Fruit fly (Drosophila melanogaster) whole organism, prepupa: ENCODE measurements around the gene CG9743.

ENCODE experiments used
- Blimp-1 ChIP-seq: fragments of 200-800 bp; sonication (Bioruptor generic); optimal IDR thresholded peaks from 3 replicates; lab custom pipeline; 2017; ENCODE audit warnings: missing biosample characterization, missing genetic modification characterization, mild to moderate bottlenecking, moderate library complexity, missing genetic modification reagents
- CG10631 ChIP-seq: fragments of 200-800 bp; sonication (Bioruptor generic); optimal IDR thresholded peaks from 2 replicates; lab custom pipeline; 2016; ENCODE audit warnings: missing biosample characterization, missing genetic modification characterization
- CG10669 ChIP-seq: fragments of 200-800 bp; sonication (Bioruptor generic); optimal IDR thresholded peaks from 3 replicates; lab custom pipeline; 2018; ENCODE audit warnings: missing biosample characterization, mild to moderate bottlenecking, missing genetic modification characterization, moderate library complexity
- CG11294 ChIP-seq: fragments of 200-800 bp; sonication (Bioruptor generic); IDR thresholded peaks from 2 replicates; pipeline ENCODE4 v1.3.6; 2022; ENCODE audit warnings: missing biosample characterization, missing genetic modification characterization
- CG11762 ChIP-seq: fragments of 200-800 bp; sonication (Bioruptor generic); optimal IDR thresholded peaks from 3 replicates; lab custom pipeline; 2016; ENCODE audit warnings: missing biosample characterization, missing genetic modification characterization; ENCODE audit not compliant: insufficient read depth
- CG15336 ChIP-seq: fragments of 200-800 bp; sonication (Bioruptor generic); IDR thresholded peaks from 2 replicates; pipeline ENCODE4 v1.3.6; 2022; ENCODE audit warnings: missing biosample characterization, missing genetic modification characterization
- CG1621 ChIP-seq: fragments of 200-800 bp; sonication (Bioruptor generic); optimal IDR thresholded peaks from 3 replicates; lab custom pipeline; 2018; ENCODE audit warnings: missing biosample characterization, mild to moderate bottlenecking, missing genetic modification characterization
- CG3032 ChIP-seq: fragments of 200-800 bp; optimal IDR thresholded peaks from 2 replicates; lab custom pipeline; 2019; ENCODE audit warnings: missing biosample characterization, mild to moderate bottlenecking, missing genetic modification characterization, moderate library complexity
- CG31627 ChIP-seq: fragments of 200-800 bp; sonication (Bioruptor generic); optimal IDR thresholded peaks from 3 replicates; lab custom pipeline; 2016; ENCODE audit warnings: missing biosample characterization, missing genetic modification characterization
- CG32006 ChIP-seq: fragments of 200-800 bp; sonication (Bioruptor generic); optimal IDR thresholded peaks from 3 replicates; lab custom pipeline; 2017; ENCODE audit warnings: missing biosample characterization, mild to moderate bottlenecking, missing genetic modification characterization
- CG34406 ChIP-seq: fragments of 200-800 bp; sonication (Bioruptor generic); optimal IDR thresholded peaks from 3 replicates; lab custom pipeline; 2016; ENCODE audit warnings: missing biosample characterization, missing genetic modification characterization
- CG3919 ChIP-seq: fragments of 200-800 bp; sonication (Bioruptor generic); optimal IDR thresholded peaks from 3 replicates; lab custom pipeline; 2016; ENCODE audit warnings: missing biosample characterization, missing genetic modification characterization
- CG4318 ChIP-seq: fragments of 200-800 bp; sonication (Bioruptor generic); optimal IDR thresholded peaks from 3 replicates; lab custom pipeline; 2017; ENCODE audit warnings: missing biosample characterization, mild to moderate bottlenecking, missing genetic modification characterization
- CG6163 ChIP-seq: fragments of 200-800 bp; sonication (Bioruptor generic); IDR thresholded peaks from 3 replicates; pipeline ENCODE4 v1.3.6; 2022; ENCODE audit warnings: missing biosample characterization, missing genetic modification characterization
- CG6276 ChIP-seq: fragments of 200-800 bp; sonication (Bioruptor generic); optimal IDR thresholded peaks from 2 replicates; lab custom pipeline; 2017; ENCODE audit warnings: missing biosample characterization, mild to moderate bottlenecking, missing genetic modification characterization
- CG6792 ChIP-seq: fragments of 200-800 bp; sonication (Bioruptor generic); optimal IDR thresholded peaks from 3 replicates; lab custom pipeline; 2016; ENCODE audit warnings: missing biosample characterization, missing genetic modification characterization
- CG6808 ChIP-seq: fragments of 200-800 bp; sonication (Bioruptor generic); optimal IDR thresholded peaks from 3 replicates; lab custom pipeline; 2017; ENCODE audit warnings: missing biosample characterization, missing genetic modification characterization, mild to moderate bottlenecking, moderate library complexity, missing genetic modification reagents
- CG6854 ChIP-seq: fragments of 200-800 bp; sonication (Bioruptor generic); optimal IDR thresholded peaks from 2 replicates; lab custom pipeline; 2017; ENCODE audit warnings: missing biosample characterization, mild to moderate bottlenecking, missing genetic modification characterization
- CG8119 ChIP-seq: fragments of 200-800 bp; sonication (Bioruptor generic); IDR thresholded peaks from 3 replicates; pipeline ENCODE4 v1.3.6; 2022; ENCODE audit warnings: missing biosample characterization, missing genetic modification characterization
- CG8319 ChIP-seq: fragments of 200-800 bp; sonication (Bioruptor generic); optimal IDR thresholded peaks from 3 replicates; lab custom pipeline; 2016; ENCODE audit warnings: missing biosample characterization, missing genetic modification characterization
- CG8632 ChIP-seq: fragments of 200-800 bp; sonication (Bioruptor generic); optimal IDR thresholded peaks from 3 replicates; lab custom pipeline; 2016; ENCODE audit warnings: missing biosample characterization, missing genetic modification characterization
- CG9139 ChIP-seq: fragments of 200-800 bp; sonication (Bioruptor generic); optimal IDR thresholded peaks from 3 replicates; lab custom pipeline; 2017; ENCODE audit warnings: missing biosample characterization, mild to moderate bottlenecking, missing genetic modification characterization
- Eip75B ChIP-seq: fragments of 200-800 bp; sonication (Bioruptor generic); optimal IDR thresholded peaks from 3 replicates; lab custom pipeline; 2016; ENCODE audit warnings: missing biosample characterization, missing genetic modification characterization
- Eip78C ChIP-seq: fragments of 200-800 bp; sonication (Bioruptor generic); peaks from one replicate; lab custom pipeline; 2016; ENCODE audit warnings: missing biosample characterization, missing genetic modification characterization
- Eip93F ChIP-seq: fragments of 200-800 bp; sonication (Bioruptor generic); optimal IDR thresholded peaks from 2 replicates; lab custom pipeline; 2016; ENCODE audit warnings: missing biosample characterization, mild to moderate bottlenecking, missing genetic modification characterization
- Ets21C ChIP-seq: fragments of 200-800 bp; sonication (Bioruptor generic); optimal IDR thresholded peaks from 3 replicates; lab custom pipeline; 2016; ENCODE audit warnings: missing biosample characterization, missing genetic modification characterization
- Gug ChIP-seq: fragments of 200-800 bp; sonication (Bioruptor generic); IDR thresholded peaks from 2 replicates; pipeline ENCODE4 v1.3.6; 2022; ENCODE audit warnings: missing biosample characterization, missing genetic modification characterization
- Hr39 ChIP-seq: fragments of 200-800 bp; sonication (Bioruptor generic); optimal IDR thresholded peaks from 2 replicates; lab custom pipeline; 2016; ENCODE audit warnings: missing biosample characterization, missing genetic modification characterization
- Hr4 ChIP-seq: fragments of 200-800 bp; sonication (Bioruptor generic); optimal IDR thresholded peaks from 3 replicates; lab custom pipeline; 2016; ENCODE audit warnings: missing biosample characterization, missing genetic modification characterization
- Lpt ChIP-seq: fragments of 200-800 bp; sonication (Bioruptor generic); optimal IDR thresholded peaks from 3 replicates; lab custom pipeline; 2016; ENCODE audit warnings: missing biosample characterization, missing genetic modification characterization
- Met ChIP-seq: fragments of 200-800 bp; sonication (Bioruptor generic); optimal IDR thresholded peaks from 3 replicates; lab custom pipeline; 2016; ENCODE audit warnings: missing biosample characterization, missing genetic modification characterization
- Smox ChIP-seq: fragments of 200-800 bp; sonication (Bioruptor generic); optimal IDR thresholded peaks from 3 replicates; lab custom pipeline; 2016; ENCODE audit warnings: missing biosample characterization, missing genetic modification characterization
- Sox102F ChIP-seq: fragments of 200-800 bp; sonication (Bioruptor generic); optimal IDR thresholded peaks from 2 replicates; lab custom pipeline; 2016; ENCODE audit warnings: missing biosample characterization, mild to moderate bottlenecking, missing genetic modification characterization
- Sox14 ChIP-seq: fragments of 200-800 bp; sonication (Bioruptor generic); optimal IDR thresholded peaks from 3 replicates; lab custom pipeline; 2016; ENCODE audit warnings: missing biosample characterization, missing genetic modification characterization
- Sox15 ChIP-seq: fragments of 200-800 bp; sonication (Bioruptor generic); optimal IDR thresholded peaks from 3 replicates; lab custom pipeline; 2016; ENCODE audit warnings: missing biosample characterization, missing genetic modification characterization
- achi ChIP-seq: fragments of 200-800 bp; sonication (Bioruptor generic); optimal IDR thresholded peaks from 3 replicates; lab custom pipeline; 2016; ENCODE audit warnings: missing biosample characterization, missing genetic modification characterization
- cyc ChIP-seq: fragments of 200-800 bp; sonication (Bioruptor generic); optimal IDR thresholded peaks from 3 replicates; lab custom pipeline; 2016; ENCODE audit warnings: missing biosample characterization, missing genetic modification characterization
- dsx ChIP-seq: fragments of 200-800 bp; optimal IDR thresholded peaks from 3 replicates; lab custom pipeline; 2019; ENCODE audit warnings: missing biosample characterization, mild to moderate bottlenecking, missing genetic modification characterization, moderate library complexity; ENCODE audit not compliant: poor library complexity, severe bottlenecking
- eg ChIP-seq: fragments of 200-800 bp; sonication (Bioruptor generic); IDR thresholded peaks from 3 replicates; pipeline ENCODE4 v1.3.6; 2022; ENCODE audit warnings: missing biosample characterization, missing genetic modification characterization
- esn ChIP-seq: fragments of 200-800 bp; sonication (Bioruptor generic); optimal IDR thresholded peaks from 2 replicates; lab custom pipeline; 2016; ENCODE audit warnings: missing biosample characterization, mild to moderate bottlenecking, missing genetic modification characterization, moderate library complexity
- fkh ChIP-seq: fragments of 200-800 bp; sonication (Bioruptor generic); optimal IDR thresholded peaks from 3 replicates; lab custom pipeline; 2017; ENCODE audit warnings: missing biosample characterization, mild to moderate bottlenecking, missing genetic modification characterization, moderate library complexity
- lz ChIP-seq: fragments of 200-800 bp; sonication (Bioruptor generic); optimal IDR thresholded peaks from 3 replicates; lab custom pipeline; 2016; ENCODE audit warnings: missing biosample characterization, missing genetic modification characterization
- net ChIP-seq: fragments of 200-800 bp; sonication (Bioruptor generic); optimal IDR thresholded peaks from 3 replicates; lab custom pipeline; 2016; ENCODE audit warnings: missing biosample characterization, missing genetic modification characterization
- pdm3 ChIP-seq: fragments of 200-800 bp; sonication (Bioruptor generic); optimal IDR thresholded peaks from 3 replicates; lab custom pipeline; 2016; ENCODE audit warnings: missing biosample characterization, missing genetic modification characterization
- salr ChIP-seq, 2 experiments: fragments of 200-800 bp; sonication (Bioruptor generic); optimal IDR thresholded peaks; 3 replicates each; lab custom pipeline; 2016 to 2018; ENCODE audit warnings: missing biosample characterization in 2 of 2, missing genetic modification characterization in 2 of 2, mild to moderate bottlenecking in 1 of 2
- ss ChIP-seq, 2 experiments: fragments of 200-800 bp; sonication (Bioruptor generic); optimal IDR thresholded peaks; 2 replicates in 1 of 2; 3 replicates in 1 of 2; lab custom pipeline; 2017 to 2018; ENCODE audit warnings: mild to moderate bottlenecking in 2 of 2, missing biosample characterization in 2 of 2, missing genetic modification characterization in 2 of 2, moderate library complexity in 1 of 2
- svp ChIP-seq: fragments of 200-800 bp; sonication (Bioruptor generic); peaks from one replicate; lab custom pipeline; 2016; ENCODE audit warnings: missing biosample characterization, missing genetic modification characterization
- topi ChIP-seq: fragments of 200-800 bp; sonication (Bioruptor generic); optimal IDR thresholded peaks from 3 replicates; lab custom pipeline; 2016; ENCODE audit warnings: missing biosample characterization, missing genetic modification characterization
- vri ChIP-seq: fragments of 200-800 bp; sonication (Bioruptor generic); optimal IDR thresholded peaks from 3 replicates; lab custom pipeline; 2016; ENCODE audit warnings: missing biosample characterization, mild to moderate bottlenecking, missing genetic modification characterization

Gene CG9743

dm6 chr3R:30164162-30164561, 38.6 kb downstream of the CG9743 start (continued):
- TF ChIP-seq CG34406 (GFP tag; lab: Kevin White, UChicago) (peak; percentile 20), dsx (GFP tag; lab: Kevin White, UChicago) (no peak), achi (GFP tag; lab: Kevin White, UChicago) (peak; percentile 64), Blimp-1 (GFP tag; lab: Kevin White, UChicago) (peak; percentile 95), CG11294 (GFP tag; lab: Robert Waterston, UW) (peak; percentile 42; the same call in 1 of the 2 replicates), CG1621 (no peak), Lpt (GFP tag; lab: Kevin White, UChicago) (peak; percentile 80), Hr39 (peak; percentile 8), CG8632 (GFP tag; lab: Kevin White, UChicago) (no peak), Ets21C (GFP tag; lab: Kevin White, UChicago) (no peak), esn (peak; percentile 13)

- TF ChIP-seq Eip78C (GFP tag; lab: Kevin White, UChicago) (peak; percentile 85), CG15336 (GFP tag; lab: Robert Waterston, UW) (peak; percentile 65), Gug (GFP tag; lab: Robert Waterston, UW) (no peak), Met (GFP tag; lab: Kevin White, UChicago) (no peak), CG32006 (peak; percentile 74), Hr4 (peak; percentile 70), pdm3 (GFP tag; lab: Kevin White, UChicago) (no peak), CG8632 (GFP tag; lab: Kevin White, UChicago) (no peak), Hr39 (no peak), CG10669 (no peak), CG6792 (no peak), cyc (GFP tag; lab: Kevin White, UChicago) (no peak), CG8119 (peak; percentile 58; the same call in 2 of the 3 replicates), CG11294 (GFP tag; lab: Robert Waterston, UW) (no peak), CG4318 (GFP tag; lab: Kevin White, UChicago) (peak; percentile 18), eg (peak; percentile 52; the same call in 1 of the 3 replicates), CG6854 (GFP tag; lab: Kevin White, UChicago) (no peak), CG6163 (GFP tag; lab: Robert Waterston, UW) (peak; percentile 26; the same call in 1 of the 3 replicates), CG6808 (GFP tag; lab: Kevin White, UChicago) (no peak), CG34406 (GFP tag; lab: Kevin White, UChicago) (no peak), Smox (GFP tag; lab: Kevin White, UChicago) (no peak), net (GFP tag; lab: Kevin White, UChicago) (no peak), topi (GFP tag; lab: Kevin White, UChicago) (no peak), achi (GFP tag; lab: Kevin White, UChicago) (no peak), ss (GFP tag; optimal IDR thresholded peaks at IDR 0.05; lab: Kevin White, UChicago) (no peak), esn (no peak), Eip75B (GFP tag; lab: Kevin White, UChicago) (no peak), CG3919 (GFP tag; lab: Kevin White, UChicago) (no peak), Sox102F (GFP tag; lab: Kevin White, UChicago) (no peak), CG8319 (GFP tag; lab: Kevin White, UChicago) (no peak), Sox15 (GFP tag; lab: Kevin White, UChicago) (no peak), vri (GFP tag; lab: Kevin White, UChicago) (no peak), Sox14 (GFP tag; lab: Kevin White, UChicago) (no peak), Blimp-1 (GFP tag; lab: Kevin White, UChicago) (no peak), svp (GFP tag; lab: Kevin White, UChicago) (no peak), fkh (no peak), salr (GFP tag; optimal IDR thresholded peaks at IDR 0.05; lab: Kevin White, UChicago) (no peak), CG31627 (no peak), lz (no peak), CG10631 (GFP tag; lab: Kevin White, UChicago) (no peak), CG3032 (tag; lab: Kevin White, UChicago) (no peak), CG9139 (GFP tag; lab: Kevin White, UChicago) (no peak), Ets21C (GFP tag; lab: Kevin White, UChicago) (no peak), CG6276 (GFP tag; lab: Kevin White, UChicago) (peak; percentile 34), Lpt (GFP tag; lab: Kevin White, UChicago) (no peak), CG11762 (GFP tag; lab: Kevin White, UChicago) (no peak), Eip93F (GFP tag; lab: Kevin White, UChicago) (no peak)
Observed at dm6 chr3R:30163228-30163627, 39.6 kb downstream of the CG9743 start.
